Worm (Caenorhabditis elegans) whole organism, early embryonic: Measurements from ENCODE around the gene C01B10.6.

Experiments used
- B0310.2 ChIP-seq: sonication (generic microtip); optimal IDR thresholded peaks from 2 replicates; lab custom pipeline; 2016; ENCODE audit warnings: mild to moderate bottlenecking, missing genetic modification characterization, missing compliant biosample characterization
- F13C5.2 ChIP-seq: sonication (generic microtip); optimal IDR thresholded peaks from 2 replicates; lab custom pipeline; 2017; ENCODE audit warnings: mild to moderate bottlenecking, missing genetic modification characterization, inconsistent platforms, missing compliant biosample characterization
- aly-1 ChIP-seq: sonication (generic microtip); optimal IDR thresholded peaks from 2 replicates; lab custom pipeline; 2016; ENCODE audit warnings: missing genetic modification characterization, missing compliant biosample characterization
- ama-1 ChIP-seq: fragments of 150-350 bp; optimal IDR thresholded peaks from 2 replicates; lab custom pipeline; 2014
- ceh-13 ChIP-seq: fragments of 200-800 bp; sonication (Bioruptor generic); optimal IDR thresholded peaks from 2 replicates; lab custom pipeline; 2018; ENCODE audit warnings: mild to moderate bottlenecking, missing genetic modification characterization, missing compliant biosample characterization
- ceh-36 ChIP-seq: sonication (generic microtip); optimal IDR thresholded peaks from 2 replicates; lab custom pipeline; 2016; ENCODE audit warnings: missing genetic modification characterization, inconsistent platforms, missing compliant biosample characterization
- ets-7 ChIP-seq: sonication (generic microtip); optimal IDR thresholded peaks from 2 replicates; lab custom pipeline; 2016; ENCODE audit warnings: missing genotype, missing genetic modification characterization, missing compliant biosample characterization
- flt-1 ChIP-seq: fragments of 200-800 bp; sonication (Bioruptor generic); IDR thresholded peaks from 2 replicates; pipeline ENCODE4 v1.3.6; 2022; ENCODE audit warnings: missing genetic modification characterization, missing compliant biosample characterization
- hmbx-1 ChIP-seq: sonication (generic microtip); optimal IDR thresholded peaks from 2 replicates; lab custom pipeline; 2016; ENCODE audit warnings: mild to moderate bottlenecking, missing genetic modification characterization, missing compliant biosample characterization
- hmg-4 ChIP-seq: fragments of 200-800 bp; sonication (Bioruptor generic); optimal IDR thresholded peaks from 2 replicates; lab custom pipeline; 2018; ENCODE audit warnings: mild to moderate bottlenecking, missing genetic modification characterization, missing compliant biosample characterization
- hnd-1 ChIP-seq: sonication (generic microtip); optimal IDR thresholded peaks from 2 replicates; lab custom pipeline; 2016; ENCODE audit warnings: missing genetic modification characterization, missing compliant biosample characterization
- pes-1 ChIP-seq: fragments of 200-800 bp; sonication (Bioruptor generic); IDR thresholded peaks from 2 replicates; pipeline ENCODE4 v1.3.6; 2022; ENCODE audit warnings: missing genetic modification reagents, missing genetic modification characterization, missing compliant biosample characterization
- scrt-1 ChIP-seq: fragments of 200-800 bp; sonication (Bioruptor generic); IDR thresholded peaks from 2 replicates; pipeline ENCODE4 v1.3.6; 2022; ENCODE audit warnings: missing genetic modification characterization, missing compliant biosample characterization
- sea-1 ChIP-seq: fragments of 200-800 bp; sonication (Bioruptor generic); conservative IDR thresholded peaks from 2 replicates; pipeline ENCODE4 v1.3.6; 2022; ENCODE audit warnings: missing genetic modification characterization, missing compliant biosample characterization
- tbx-11 ChIP-seq: fragments of 200-800 bp; sonication (Bioruptor generic); IDR thresholded peaks from 2 replicates; pipeline ENCODE4 v1.3.6; 2022; ENCODE audit warnings: missing genetic modification characterization, missing compliant biosample characterization
- tbx-37 ChIP-seq: fragments of 200-800 bp; sonication (Bioruptor generic); conservative IDR thresholded peaks from 2 replicates; pipeline ENCODE4 v1.3.6; 2022; ENCODE audit warnings: missing genetic modification reagents, missing genetic modification characterization, missing compliant biosample characterization
- tra-4 ChIP-seq: sonication (generic microtip); optimal IDR thresholded peaks from 2 replicates; lab custom pipeline; 2017; ENCODE audit warnings: missing genetic modification characterization, missing compliant biosample characterization

The C01B10.6 gene

ce11 chrIV:6601213-6601724 is 38.7 kb upstream of the C01B10.6 start, which contains the start of gene sup-36:
TSS of gene sup-36 (plus strand) at chrIV:6601674.
- no peak for TF ChIP-seq scrt-1 (GFP tag; lab: Robert Waterston, UW)

- TF ChIP-seq tra-4 (tag; lab: Kevin White, UChicago) (no peak), tbx-37 (GFP tag; lab: Robert Waterston, UW) (no peak), tbx-11 (GFP tag; lab: Robert Waterston, UW) (no peak), hmbx-1 (tag; lab: Kevin White, UChicago) (no peak), scrt-1 (GFP tag; lab: Robert Waterston, UW) (no peak), hnd-1 (tag; lab: Kevin White, UChicago) (no peak), ama-1 (no peak), ceh-36 (no peak), aly-1 (no peak)
Observed at ce11 chrIV:6602376-6602775, 37.6 kb upstream of the C01B10.6 start, which contains the start of gene F15B10.3. TSS of gene F15B10.3 (plus strand) at chrIV:6602676.

ce11 chrIV:6603549-6603948 is 36.4 kb upstream of the C01B10.6 start:
- TF ChIP-seq F13C5.2 (tag; lab: Kevin White, UChicago) (no peak), B0310.2 (tag; lab: Kevin White, UChicago) (no peak), flt-1 (GFP tag; lab: Robert Waterston, UW) (no peak), scrt-1 (GFP tag; lab: Robert Waterston, UW) (no peak), hmbx-1 (tag; lab: Kevin White, UChicago) (no peak)

- no peak for TF ChIP-seq flt-1 (GFP tag; lab: Robert Waterston, UW)
- no peak for TF ChIP-seq B0310.2 (tag; lab: Kevin White, UChicago)
- TF ChIP-seq ama-1, result no peak
- no peak for TF ChIP-seq ets-7 (tag; lab: Kevin White, UChicago)
- TF ChIP-seq ceh-36, result no peak
- TF ChIP-seq aly-1, result no peak
- TF ChIP-seq ceh-13 (GFP tag; lab: Kevin White, UChicago), result no peak
- TF ChIP-seq tbx-11 (GFP tag; lab: Robert Waterston, UW), result no peak
- no peak for TF ChIP-seq F13C5.2 (tag; lab: Kevin White, UChicago)
- no peak for TF ChIP-seq tra-4 (tag; lab: Kevin White, UChicago)
- no peak for TF ChIP-seq tbx-37 (GFP tag; lab: Robert Waterston, UW)
- TF ChIP-seq scrt-1 (GFP tag; lab: Robert Waterston, UW), result no peak
- no peak for TF ChIP-seq sea-1 (GFP tag; lab: Robert Waterston, UW)
- no peak for TF ChIP-seq hnd-1 (tag; lab: Kevin White, UChicago)
- no peak for TF ChIP-seq pes-1 (GFP tag; lab: Robert Waterston, UW)
- no peak for TF ChIP-seq hmg-4
- TF ChIP-seq hmbx-1 (tag; lab: Kevin White, UChicago), result no peak
Observed at ce11 chrIV:6605863-6606262, 34.1 kb upstream of the C01B10.6 start, which contains the start of gene nstp-2. TSS of gene nstp-2 (minus strand) at chrIV:6606188.

DNA sequence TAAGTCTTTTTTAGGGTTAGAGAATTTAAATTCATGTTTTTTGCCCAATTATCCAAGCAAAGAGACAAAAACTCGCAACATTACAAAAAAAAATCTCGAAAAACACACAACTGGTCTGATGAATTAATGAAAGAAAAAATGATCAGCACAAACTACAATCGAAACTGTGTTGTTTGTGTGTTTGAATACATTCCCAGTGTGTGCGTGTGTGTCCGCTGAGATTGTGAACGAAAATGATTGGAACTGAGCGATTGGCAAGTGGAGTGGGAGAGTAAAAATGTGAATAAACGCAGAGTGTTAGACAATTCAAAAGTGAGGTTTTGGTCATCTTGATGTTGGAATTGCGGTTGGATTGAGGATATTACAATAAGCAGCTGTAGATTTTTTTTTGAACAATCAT is 33.4 kb upstream of the C01B10.6 start:
- no peak for TF ChIP-seq hnd-1 (tag; lab: Kevin White, UChicago)
- no peak for TF ChIP-seq aly-1
- TF ChIP-seq B0310.2 (tag; lab: Kevin White, UChicago), result no peak
- no peak for TF ChIP-seq hmbx-1 (tag; lab: Kevin White, UChicago)
- TF ChIP-seq F13C5.2 (tag; lab: Kevin White, UChicago), result no peak
- TF ChIP-seq tbx-11 (GFP tag; lab: Robert Waterston, UW), result no peak
- no peak for TF ChIP-seq flt-1 (GFP tag; lab: Robert Waterston, UW)
- TF ChIP-seq ceh-36, result no peak
- no peak for TF ChIP-seq sea-1 (GFP tag; lab: Robert Waterston, UW)
- TF ChIP-seq tbx-37 (GFP tag; lab: Robert Waterston, UW), result no peak
- no peak for TF ChIP-seq ets-7 (tag; lab: Kevin White, UChicago)
- TF ChIP-seq scrt-1 (GFP tag; lab: Robert Waterston, UW), result no peak
- no peak for TF ChIP-seq ama-1
- no peak for TF ChIP-seq tra-4 (tag; lab: Kevin White, UChicago)
- TF ChIP-seq ceh-13 (GFP tag; lab: Kevin White, UChicago), result no peak
- no peak for TF ChIP-seq hmg-4
- TF ChIP-seq pes-1 (GFP tag; lab: Robert Waterston, UW), result no peak

- TF ChIP-seq flt-1 (GFP tag; lab: Robert Waterston, UW) (no peak), tra-4 (tag; lab: Kevin White, UChicago) (no peak), sea-1 (GFP tag; lab: Robert Waterston, UW) (no peak), ceh-36 (no peak), B0310.2 (tag; lab: Kevin White, UChicago) (no peak), pes-1 (GFP tag; lab: Robert Waterston, UW) (no peak), scrt-1 (GFP tag; lab: Robert Waterston, UW) (no peak), F13C5.2 (tag; lab: Kevin White, UChicago) (no peak), aly-1 (no peak), hmg-4 (no peak), ama-1 (no peak), tbx-11 (GFP tag; lab: Robert Waterston, UW) (no peak), tbx-37 (GFP tag; lab: Robert Waterston, UW) (no peak), ceh-13 (GFP tag; lab: Kevin White, UChicago) (no peak), ets-7 (tag; lab: Kevin White, UChicago) (no peak), hnd-1 (tag; lab: Kevin White, UChicago) (no peak), hmbx-1 (tag; lab: Kevin White, UChicago) (no peak)
Observed at ce11 chrIV:6607059-6607458, 32.9 kb upstream of the C01B10.6 start.

- TF ChIP-seq hmbx-1 (tag; lab: Kevin White, UChicago) (no peak), scrt-1 (GFP tag; lab: Robert Waterston, UW) (no peak), hnd-1 (tag; lab: Kevin White, UChicago) (no peak), aly-1 (no peak), ets-7 (tag; lab: Kevin White, UChicago) (no peak), tbx-37 (GFP tag; lab: Robert Waterston, UW) (no peak), tra-4 (tag; lab: Kevin White, UChicago) (no peak), tbx-11 (GFP tag; lab: Robert Waterston, UW) (no peak), pes-1 (GFP tag; lab: Robert Waterston, UW) (no peak), hmg-4 (no peak), ama-1 (no peak), ceh-13 (GFP tag; lab: Kevin White, UChicago) (no peak), ceh-36 (no peak), F13C5.2 (tag; lab: Kevin White, UChicago) (no peak), flt-1 (GFP tag; lab: Robert Waterston, UW) (no peak), B0310.2 (tag; lab: Kevin White, UChicago) (no peak), sea-1 (GFP tag; lab: Robert Waterston, UW) (no peak)
Observed at ce11 chrIV:6613296-6613695, 26.7 kb upstream of the C01B10.6 start, which contains the start of gene drh-1. TSS of gene drh-1 (minus strand) at chrIV:6613353.
